Worm (Caenorhabditis elegans) whole organism, late embryonic: Measurements from ENCODE around the gene C31C9.7.

Experiments used
- C08G9.2 ChIP-seq: sonication (generic microtip); optimal IDR thresholded peaks from 2 replicates; lab custom pipeline; 2016; ENCODE audit warnings: mild to moderate bottlenecking, missing genetic modification characterization, moderate library complexity, missing compliant biosample characterization
- T23F11.4 ChIP-seq: fragments of 200-800 bp; sonication (Bioruptor generic); optimal IDR thresholded peaks from 2 replicates; lab custom pipeline; 2018; ENCODE audit warnings: mild to moderate bottlenecking, missing genetic modification characterization, missing compliant biosample characterization
- ama-1 ChIP-seq: fragments of 150-350 bp; optimal IDR thresholded peaks from 2 replicates; lab custom pipeline; 2014
- ceh-30 ChIP-seq: fragments of 150-350 bp; optimal IDR thresholded peaks from 2 replicates; lab custom pipeline; 2014; ENCODE audit warnings: missing biosample characterization, missing genetic modification characterization
- ceh-6 ChIP-seq: fragments of 200-800 bp; sonication (Bioruptor generic); optimal IDR thresholded peaks from 2 replicates; lab custom pipeline; 2018; ENCODE audit warnings: mild to moderate bottlenecking, missing genetic modification characterization, missing compliant biosample characterization
- ceh-9 ChIP-seq: sonication (generic microtip); optimal IDR thresholded peaks from 2 replicates; lab custom pipeline; 2016; ENCODE audit warnings: mild to moderate bottlenecking, missing genetic modification characterization, inconsistent platforms, missing compliant biosample characterization
- fkh-10 ChIP-seq: fragments of 150-350 bp; optimal IDR thresholded peaks from 2 replicates; lab custom pipeline; 2014; ENCODE audit warnings: missing biosample characterization, missing genetic modification reagents, missing genetic modification characterization
- hlh-8 ChIP-seq: sonication (generic microtip); optimal IDR thresholded peaks from 2 replicates; lab custom pipeline; 2016; ENCODE audit warnings: missing genotype, missing genetic modification characterization, missing compliant biosample characterization
- nhr-11 ChIP-seq: fragments of 150-350 bp; optimal IDR thresholded peaks from 2 replicates; lab custom pipeline; 2014; ENCODE audit warnings: missing biosample characterization, missing genetic modification characterization
- odd-2 ChIP-seq: sonication (generic microtip); optimal IDR thresholded peaks from 2 replicates; lab custom pipeline; 2017; ENCODE audit warnings: antibody characterized with exemption, mild to moderate bottlenecking, missing genetic modification characterization, missing compliant biosample characterization
- pag-3 ChIP-seq: sonication (generic microtip); optimal IDR thresholded peaks from 2 replicates; lab custom pipeline; 2016; ENCODE audit warnings: missing compliant biosample characterization, missing genetic modification characterization, borderline replicate concordance
- unc-42 ChIP-seq: sonication (generic microtip); optimal IDR thresholded peaks from 2 replicates; lab custom pipeline; 2016; ENCODE audit warnings: missing genotype, missing genetic modification characterization, missing compliant biosample characterization
- unc-55 ChIP-seq: sonication (generic microtip); optimal IDR thresholded peaks from 2 replicates; lab custom pipeline; 2017; ENCODE audit warnings: missing biosample characterization, missing genetic modification reagents, missing genetic modification characterization

- TF ChIP-seq ceh-9 (tag; lab: Kevin White, UChicago): no peak
- TF ChIP-seq nhr-11 (tag; lab: Kevin White, UChicago): no peak
- no peak for TF ChIP-seq pag-3 (tag; lab: Kevin White, UChicago)
- TF ChIP-seq ceh-30 (tag; lab: Kevin White, UChicago): no peak
- no peak for TF ChIP-seq ceh-6 (GFP tag; lab: Kevin White, UChicago)
- no peak for TF ChIP-seq odd-2
- TF ChIP-seq ama-1 (lab: Kevin White, UChicago): no peak
- TF ChIP-seq T23F11.4 (GFP tag; lab: Kevin White, UChicago): no peak
- no peak for TF ChIP-seq unc-42 (tag; lab: Kevin White, UChicago)
- no peak for TF ChIP-seq C08G9.2 (tag; lab: Kevin White, UChicago)
- no peak for TF ChIP-seq hlh-8 (tag; lab: Kevin White, UChicago)
- TF ChIP-seq unc-55 (GFP tag; lab: Kevin White, UChicago): no peak
- no peak for TF ChIP-seq fkh-10 (GFP tag; lab: Kevin White, UChicago)
These were observed 9.0 kb downstream of the C31C9.7 start for ce11 chrII:13677927-13678326.
